Worm (Caenorhabditis elegans): Measurements from ENCODE around the gene scl-25.

ce11 chrV:17212743-17213142, 12.7 kb upstream of the scl-25 start, which contains the start of gene srh-113:
- TF ChIP-seq him-1 (tag; optimal IDR thresholded peaks at IDR 0.05) (no peak), W03F9.2 (tag; optimal IDR thresholded peaks at IDR 0.05) (no peak), dao-5 (tag; optimal IDR thresholded peaks at IDR 0.05) (no peak)
